Worm (Caenorhabditis elegans): ENCODE results near the gene C50H2.4.

The C50H2.4 gene

ce11 chrV:9913863-9914262, 2.9 kb upstream of the C50H2.4 start, which contains the start of gene fipr-10:
Gene fipr-10 (plus strand): TSS chrV:9914163.
- TF ChIP-seq aptf-2 (GFP tag; conservative IDR thresholded peaks at IDR 0.05), result no peak
- TF ChIP-seq lsl-1 (GFP tag; optimal IDR thresholded peaks at IDR 0.05), result no peak
- no peak for TF ChIP-seq ama-1 (optimal IDR thresholded peaks at IDR 0.05)
- TF ChIP-seq ama-1 (GFP tag; optimal IDR thresholded peaks at IDR 0.05), result no peak
- TF ChIP-seq tbp1 (GFP tag; optimal IDR thresholded peaks at IDR 0.05), result no peak
- no peak for TF ChIP-seq ceh-79 (tag; optimal IDR thresholded peaks at IDR 0.05)
- TF ChIP-seq F22D6.2 (tag; optimal IDR thresholded peaks at IDR 0.05), result no peak
- TF ChIP-seq pbrm-1 (GFP tag; IDR thresholded peaks at IDR 0.05), result no peak
- TF ChIP-seq akir-1 (GFP tag; optimal IDR thresholded peaks at IDR 0.05), result no peak
- no peak for TF ChIP-seq zim-3 (tag; optimal IDR thresholded peaks at IDR 0.05)
- TF ChIP-seq lsy-27 (tag; optimal IDR thresholded peaks at IDR 0.05; ENCODE audit: borderline replicate concordance, insufficient read depth), result no peak
- TF ChIP-seq madf-8 (GFP tag; conservative IDR thresholded peaks at IDR 0.05), result no peak
- TF ChIP-seq repo-1 (tag; optimal IDR thresholded peaks at IDR 0.05), result no peak
- TF ChIP-seq ceh-58 (GFP tag; IDR thresholded peaks at IDR 0.05), result no peak
- TF ChIP-seq cebp-2 (GFP tag; IDR thresholded peaks at IDR 0.05), result no peak

- TF ChIP-seq sptf-2 (GFP tag; optimal IDR thresholded peaks at IDR 0.05) (no peak), lin-35 (GFP tag; optimal IDR thresholded peaks at IDR 0.05) (no peak), ceh-91 (GFP tag; IDR thresholded peaks at IDR 0.05) (no peak), madf-3 (GFP tag; IDR thresholded peaks at IDR 0.05) (no peak), attf-3 (GFP tag; conservative IDR thresholded peaks at IDR 0.05) (no peak), C06A6.2 (GFP tag; conservative IDR thresholded peaks at IDR 0.05) (no peak), aptf-2 (GFP tag; conservative IDR thresholded peaks at IDR 0.05) (no peak), hmg-1.2 (GFP tag; IDR thresholded peaks at IDR 0.05) (no peak), ZK185.1 (tag; optimal IDR thresholded peaks at IDR 0.05; ENCODE audit: poor library complexity, severe bottlenecking) (no peak), F22D6.2 (tag; optimal IDR thresholded peaks at IDR 0.05) (no peak), mes-4 (tag; optimal IDR thresholded peaks at IDR 0.05) (no peak), hsf-1 (GFP tag; IDR thresholded peaks at IDR 0.05) (no peak), ztf-6 (GFP tag; IDR thresholded peaks at IDR 0.05) (no peak), repo-1 (tag; optimal IDR thresholded peaks at IDR 0.05) (no peak), pha-4 (tag; optimal IDR thresholded peaks at IDR 0.05) (no peak)
Observed at ce11 chrV:9915021-9915420, 1.7 kb upstream of the C50H2.4 start, which contains the start of gene mec-9. Gene mec-9 (minus strand): TSS chrV:9915121.

ce11 chrV:9918410-9918809, 1.6 kb downstream of the C50H2.4 start, which contains the start of gene C50H2.5:
Gene C50H2.5 (plus strand): TSS chrV:9918710.
- TF ChIP-seq B0336.3 (GFP tag; IDR thresholded peaks at IDR 0.05), result no peak

ce11 chrV:9921288-9921687, 4.5 kb downstream of the C50H2.4 start, which contains the start of gene ceh-75:
Gene ceh-75 (plus strand): TSS chrV:9921337.
- TF ChIP-seq C17E4.6 (GFP tag; IDR thresholded peaks at IDR 0.05), result no peak
- TF ChIP-seq Y53G8AR.9 (GFP tag; conservative IDR thresholded peaks at IDR 0.05), result no peak
- TF ChIP-seq chd-7 (tag; optimal IDR thresholded peaks at IDR 0.05), result no peak
- TF ChIP-seq K11D2.4 (GFP tag; IDR thresholded peaks at IDR 0.05), result no peak

ce11 chrV:9922481-9922880, 5.7 kb downstream of the C50H2.4 start, which contains the start of gene C50H2.7:
Gene C50H2.7 (plus strand): TSS chrV:9922781.
- TF ChIP-seq athp-1 (tag; optimal IDR thresholded peaks at IDR 0.05), result no peak

Measured in whole organism, young adult.